Fruit fly (Drosophila melanogaster) whole organism, pupa: ENCODE results near the gene Vha100-4.

Experiments
- CG10348 ChIP-seq: fragments of 200-800 bp; sonication (Bioruptor generic); IDR thresholded peaks from 2 replicates; pipeline ENCODE4 v1.3.6; 2022; ENCODE audit warnings: missing biosample characterization, missing genetic modification characterization
- CG12605 ChIP-seq: fragments of 200-800 bp; sonication (Bioruptor generic); IDR thresholded peaks from 2 replicates; pipeline ENCODE4 v1.3.6; 2022; ENCODE audit warnings: missing biosample characterization, missing genetic modification characterization
- CG13204 ChIP-seq: fragments of 200-800 bp; sonication (Bioruptor generic); optimal IDR thresholded peaks from 2 replicates; lab custom pipeline; 2018; ENCODE audit warnings: missing biosample characterization, mild to moderate bottlenecking, missing genetic modification characterization, moderate library complexity
- CG14655 ChIP-seq: fragments of 200-800 bp; sonication (Bioruptor generic); optimal IDR thresholded peaks from 3 replicates; lab custom pipeline; 2017; ENCODE audit warnings: mild to moderate bottlenecking, missing biosample characterization, missing genetic modification reagents, missing genetic modification characterization
- CG15710 ChIP-seq: fragments of 200-800 bp; sonication (Bioruptor generic); optimal IDR thresholded peaks from 2 replicates; lab custom pipeline; 2018; ENCODE audit warnings: missing biosample characterization, mild to moderate bottlenecking, missing genetic modification characterization, moderate library complexity
- CG17806 ChIP-seq: fragments of 200-800 bp; sonication (Bioruptor generic); optimal IDR thresholded peaks from 2 replicates; lab custom pipeline; 2018; ENCODE audit warnings: missing biosample characterization, mild to moderate bottlenecking, missing genetic modification characterization, moderate library complexity
- CG32121 ChIP-seq: fragments of 200-800 bp; sonication (Bioruptor generic); IDR thresholded peaks from 2 replicates; pipeline ENCODE4 v1.3.6; 2022; ENCODE audit warnings: missing biosample characterization, missing genetic modification characterization
- CG34367 ChIP-seq: fragments of 200-800 bp; sonication (Bioruptor generic); optimal IDR thresholded peaks from 2 replicates; lab custom pipeline; 2018; ENCODE audit warnings: missing biosample characterization, mild to moderate bottlenecking, missing genetic modification characterization
- CG4496 ChIP-seq: fragments of 200-800 bp; sonication (Bioruptor generic); IDR thresholded peaks from 3 replicates; pipeline ENCODE4 v1.3.6; 2022; ENCODE audit warnings: missing biosample characterization, missing genetic modification characterization
- CG8159 ChIP-seq: fragments of 200-800 bp; sonication (Bioruptor generic); optimal IDR thresholded peaks from 3 replicates; lab custom pipeline; 2018; ENCODE audit warnings: missing biosample characterization, mild to moderate bottlenecking, missing genetic modification characterization, moderate library complexity
- CG8301 ChIP-seq: fragments of 200-800 bp; sonication (Bioruptor generic); optimal IDR thresholded peaks from 2 replicates; lab custom pipeline; 2018; ENCODE audit warnings: missing biosample characterization, mild to moderate bottlenecking, missing genetic modification characterization
- CG9948 ChIP-seq: fragments of 200-800 bp; sonication (Bioruptor generic); optimal IDR thresholded peaks from 2 replicates; lab custom pipeline; 2018; ENCODE audit warnings: missing biosample characterization, mild to moderate bottlenecking, missing genetic modification characterization, moderate library complexity
- D1 ChIP-seq: fragments of 200-800 bp; sonication (Bioruptor generic); optimal IDR thresholded peaks from 2 replicates; lab custom pipeline; 2018; ENCODE audit warnings: missing biosample characterization, mild to moderate bottlenecking, missing genetic modification characterization, moderate library complexity
- EcR ChIP-seq: fragments of 200-800 bp; sonication (Bioruptor generic); optimal IDR thresholded peaks from 3 replicates; lab custom pipeline; 2019; ENCODE audit warnings: missing biosample characterization, missing genetic modification characterization, mild to moderate bottlenecking, moderate library complexity, missing genetic modification reagents
- Ets98B ChIP-seq: fragments of 200-800 bp; sonication (Bioruptor generic); IDR thresholded peaks from 2 replicates; pipeline ENCODE4 v1.3.6; 2022; ENCODE audit warnings: missing biosample characterization, missing genetic modification characterization
- Pif1A ChIP-seq: fragments of 200-800 bp; sonication (Bioruptor generic); optimal IDR thresholded peaks from 3 replicates; lab custom pipeline; 2016; ENCODE audit warnings: missing biosample characterization, missing genetic modification characterization
- Pif1B ChIP-seq: fragments of 200-800 bp; sonication (Bioruptor generic); optimal IDR thresholded peaks from 3 replicates; lab custom pipeline; 2016; ENCODE audit warnings: missing biosample characterization, missing genetic modification characterization
- Snoo ChIP-seq: fragments of 200-800 bp; sonication (Bioruptor generic); optimal IDR thresholded peaks from 3 replicates; lab custom pipeline; 2017; ENCODE audit warnings: missing biosample characterization, mild to moderate bottlenecking, missing genetic modification characterization, inconsistent platforms
- fd96Ca ChIP-seq: fragments of 200-800 bp; sonication (Bioruptor generic); IDR thresholded peaks from 3 replicates; pipeline ENCODE4 v1.3.6; 2022; ENCODE audit warnings: missing biosample characterization, missing genetic modification characterization
- gl ChIP-seq: fragments of 200-800 bp; sonication (Bioruptor generic); optimal IDR thresholded peaks from 2 replicates; lab custom pipeline; 2018; ENCODE audit warnings: missing biosample characterization, mild to moderate bottlenecking, missing genetic modification characterization
- rn ChIP-seq: fragments of 200-800 bp; sonication (Bioruptor generic); IDR thresholded peaks from 2 replicates; pipeline ENCODE4 v1.3.6; 2022; ENCODE audit warnings: missing biosample characterization, missing genetic modification characterization

The Vha100-4 gene

dm6 chr3R:18368595-18368994 is 21.0 kb downstream of the Vha100-4 start:
- no peak for TF ChIP-seq CG9948 (tag; lab: Kevin White, UChicago)
- no peak for TF ChIP-seq Snoo (tag; lab: Kevin White, UChicago)
- TF ChIP-seq CG8301 (tag; lab: Kevin White, UChicago), result no peak
- TF ChIP-seq fd96Ca (GFP tag; lab: Robert Waterston, UW), result no peak
- no peak for TF ChIP-seq D1 (tag; lab: Kevin White, UChicago)
- TF ChIP-seq CG4496 (GFP tag; lab: Robert Waterston, UW), result no peak
- TF ChIP-seq Ets98B, result no peak

- TF ChIP-seq CG12605 (GFP tag; lab: Robert Waterston, UW), result no peak
- no peak for TF ChIP-seq CG15710 (tag; lab: Kevin White, UChicago)
- TF ChIP-seq fd96Ca (GFP tag; lab: Robert Waterston, UW), result 0 out of 3 replicates have a peak, but pooled peaks have one; percentile 1
These were observed 23.0 kb downstream of the Vha100-4 start for dm6 chr3R:18366644-18366985.

- TF ChIP-seq CG14655 (GFP tag; lab: Kevin White, UChicago), result peak; percentile 47
- TF ChIP-seq CG10348, result no peak
- no peak for TF ChIP-seq CG34367 (tag; lab: Kevin White, UChicago)
- TF ChIP-seq D1 (tag; lab: Kevin White, UChicago), result no peak
- no peak for TF ChIP-seq gl (tag; lab: Kevin White, UChicago)
- no peak for TF ChIP-seq CG4496 (GFP tag; lab: Robert Waterston, UW)
- TF ChIP-seq CG12605 (GFP tag; lab: Robert Waterston, UW), result no peak
- TF ChIP-seq fd96Ca (GFP tag; lab: Robert Waterston, UW), result 0 out of 3 replicates have a peak, but pooled peaks have one; percentile 29
- TF ChIP-seq Pif1A (GFP tag; lab: Kevin White, UChicago), result no peak
- no peak for TF ChIP-seq EcR
- TF ChIP-seq CG15710 (tag; lab: Kevin White, UChicago), result peak; percentile 45
- TF ChIP-seq CG8301 (tag; lab: Kevin White, UChicago), result no peak
- TF ChIP-seq CG32121 (GFP tag; lab: Robert Waterston, UW), result no peak
- TF ChIP-seq Snoo (tag; lab: Kevin White, UChicago), result no peak
- peak; percentile 45 for TF ChIP-seq CG8159 (tag; lab: Kevin White, UChicago)
- no peak for TF ChIP-seq rn (GFP tag; lab: Robert Waterston, UW)
- no peak for TF ChIP-seq Pif1B
- TF ChIP-seq CG17806 (tag; lab: Kevin White, UChicago), result peak; percentile 20
- no peak for TF ChIP-seq CG13204
- TF ChIP-seq Ets98B, result no peak
- no peak for TF ChIP-seq CG9948 (tag; lab: Kevin White, UChicago)
These were observed 23.5 kb downstream of the Vha100-4 start, which contains the start of the genes WRNexo and Nup43 for dm6 chr3R:18365978-18366643. WRNexo (minus strand) TSS chr3R:18366162. Nup43 (plus strand) TSS chr3R:18366638.

dm6 chr3R:18361694-18362093 is 27.9 kb downstream of the Vha100-4 start, which contains the start of gene hmw:
hmw (plus strand) TSS chr3R:18361994.
- TF ChIP-seq gl (tag; lab: Kevin White, UChicago), result no peak
- TF ChIP-seq CG17806 (tag; lab: Kevin White, UChicago), result no peak
- TF ChIP-seq Pif1A (GFP tag; lab: Kevin White, UChicago), result no peak
- TF ChIP-seq fd96Ca (GFP tag; lab: Robert Waterston, UW), result no peak
- TF ChIP-seq CG8159 (tag; lab: Kevin White, UChicago), result no peak
- no peak for TF ChIP-seq CG15710 (tag; lab: Kevin White, UChicago)
- no peak for TF ChIP-seq CG12605 (GFP tag; lab: Robert Waterston, UW)
- TF ChIP-seq CG10348, result no peak
- no peak for TF ChIP-seq CG14655 (GFP tag; lab: Kevin White, UChicago)
- TF ChIP-seq Pif1B, result no peak
- no peak for TF ChIP-seq CG4496 (GFP tag; lab: Robert Waterston, UW)
- no peak for TF ChIP-seq rn (GFP tag; lab: Robert Waterston, UW)
- no peak for TF ChIP-seq D1 (tag; lab: Kevin White, UChicago)
- TF ChIP-seq EcR, result no peak
- TF ChIP-seq CG9948 (tag; lab: Kevin White, UChicago), result no peak
- no peak for TF ChIP-seq Snoo (tag; lab: Kevin White, UChicago)
- no peak for TF ChIP-seq CG34367 (tag; lab: Kevin White, UChicago)
- no peak for TF ChIP-seq Ets98B
- no peak for TF ChIP-seq CG8301 (tag; lab: Kevin White, UChicago)

- TF ChIP-seq CG4496 (GFP tag; lab: Robert Waterston, UW) (0 out of 3 replicates have a peak, but pooled peaks have one; percentile 32), CG15710 (tag; lab: Kevin White, UChicago) (no peak), CG32121 (GFP tag; lab: Robert Waterston, UW) (no peak), fd96Ca (GFP tag; lab: Robert Waterston, UW) (no peak), CG13204 (peak; percentile 4), CG17806 (tag; lab: Kevin White, UChicago) (no peak), D1 (tag; lab: Kevin White, UChicago) (no peak), CG14655 (GFP tag; lab: Kevin White, UChicago) (no peak)
These were observed 28.9 kb downstream of the Vha100-4 start, which contains the start of gene CG15803 for dm6 chr3R:18360630-18361260. CG15803 (minus strand) TSS chr3R:18360728.

- TF ChIP-seq CG9948 (tag; lab: Kevin White, UChicago), result no peak
- no peak for TF ChIP-seq CG34367 (tag; lab: Kevin White, UChicago)
- no peak for TF ChIP-seq CG15710 (tag; lab: Kevin White, UChicago)
- TF ChIP-seq CG32121 (GFP tag; lab: Robert Waterston, UW), result no peak
- no peak for TF ChIP-seq rn (GFP tag; lab: Robert Waterston, UW)
- TF ChIP-seq Ets98B, result no peak
- TF ChIP-seq gl (tag; lab: Kevin White, UChicago), result no peak
- no peak for TF ChIP-seq Pif1A (GFP tag; lab: Kevin White, UChicago)
- TF ChIP-seq CG10348, result no peak
- TF ChIP-seq D1 (tag; lab: Kevin White, UChicago), result no peak
- no peak for TF ChIP-seq Snoo (tag; lab: Kevin White, UChicago)
- TF ChIP-seq CG8159 (tag; lab: Kevin White, UChicago), result no peak
- no peak for TF ChIP-seq CG4496 (GFP tag; lab: Robert Waterston, UW)
- no peak for TF ChIP-seq Pif1B
These were observed 33.8 kb downstream of the Vha100-4 start for dm6 chr3R:18355781-18356180.
